Worm (Caenorhabditis elegans) whole organism, midembryonic: ENCODE results near the gene srh-193.
"Not testable (repeated sequence)": the region's sequence is repeated elsewhere in the genome, so short reads cannot be mapped to it uniquely, and the experiment has no call there.

ENCODE experiments used
- T22C8.4 ChIP-seq: fragments of 200-800 bp; sonication (Bioruptor generic); IDR thresholded peaks from 2 replicates; pipeline ENCODE4 v1.3.6; 2022; ENCODE audit warnings: missing genetic modification characterization, missing compliant biosample characterization
- cog-1 ChIP-seq: sonication (generic microtip); optimal IDR thresholded peaks from 2 replicates; lab custom pipeline; 2016; ENCODE audit warnings: missing genetic modification characterization, missing compliant biosample characterization
- flt-1 ChIP-seq: fragments of 200-800 bp; sonication (Bioruptor generic); IDR thresholded peaks from 2 replicates; pipeline ENCODE4 v1.3.6; 2022; ENCODE audit warnings: missing genetic modification characterization, missing compliant biosample characterization
- med-1 ChIP-seq: sonication (generic microtip); optimal IDR thresholded peaks from 2 replicates; lab custom pipeline; 2017; ENCODE audit warnings: missing genetic modification characterization, mild to moderate bottlenecking, missing compliant biosample characterization, antibody characterized with exemption, missing genetic modification reagents; ENCODE audit not compliant: insufficient read depth
- ref-1 ChIP-seq: fragments of 200-800 bp; sonication (Bioruptor generic); conservative IDR thresholded peaks from 2 replicates; pipeline ENCODE4 v1.3.6; 2022; ENCODE audit warnings: missing genetic modification reagents, missing genetic modification characterization, missing compliant biosample characterization
- tab-1 ChIP-seq: fragments of 200-800 bp; sonication (Bioruptor generic); IDR thresholded peaks from 2 replicates; pipeline ENCODE4 v1.3.6; 2022; ENCODE audit warnings: missing genetic modification characterization, missing compliant biosample characterization

DNA sequence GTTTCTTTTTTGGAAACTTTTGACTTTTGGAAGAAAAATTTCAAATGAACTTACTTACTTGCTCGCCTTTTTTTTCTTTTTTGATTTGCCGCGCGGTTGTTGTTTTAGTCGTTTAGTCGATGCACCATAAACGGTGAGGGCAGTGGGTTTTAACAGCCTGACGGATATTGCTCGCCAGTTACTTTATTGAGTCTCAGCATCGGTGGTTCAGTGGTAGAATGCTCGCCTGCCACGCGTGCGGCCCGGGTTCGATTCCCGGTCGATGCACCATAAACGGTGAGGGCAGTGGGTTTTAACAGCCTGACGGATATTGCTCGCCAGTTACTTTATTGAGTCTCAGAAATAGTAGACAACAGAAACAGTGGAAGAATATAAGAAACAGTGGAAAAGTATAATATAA lies 20.4 kb upstream of the srh-193 start:
- not testable (repeated sequence) for TF ChIP-seq med-1 (GFP tag; lab: Kevin White, UChicago); tab-1 (GFP tag; lab: Robert Waterston, UW); cog-1; ref-1 (GFP tag; lab: Robert Waterston, UW)
- peak; percentile 47; the same call in 1 of the 2 replicates for TF ChIP-seq flt-1
- TF ChIP-seq T22C8.4 (GFP tag; lab: Robert Waterston, UW): 0 out of 2 replicates have a peak, but pooled peaks have one; percentile 26
